Worm (Caenorhabditis elegans): Measurements from ENCODE around the gene C04F5.2.

ce11 chrV:5143785-5144184 is 46.9 kb upstream of the C04F5.2 start, which contains the start of gene srh-129:
- TF ChIP-seq fkh-10 (GFP tag; optimal IDR thresholded peaks at IDR 0.05) (no peak), nhr-232 (tag; optimal IDR thresholded peaks at IDR 0.05) (no peak), hlh-15 (tag; optimal IDR thresholded peaks at IDR 0.05) (no peak), ztf-16 (tag; optimal IDR thresholded peaks at IDR 0.05) (no peak)
